Worm (Caenorhabditis elegans): ENCODE results near the gene C24A8.5.

Gene C24A8.5

DNA sequence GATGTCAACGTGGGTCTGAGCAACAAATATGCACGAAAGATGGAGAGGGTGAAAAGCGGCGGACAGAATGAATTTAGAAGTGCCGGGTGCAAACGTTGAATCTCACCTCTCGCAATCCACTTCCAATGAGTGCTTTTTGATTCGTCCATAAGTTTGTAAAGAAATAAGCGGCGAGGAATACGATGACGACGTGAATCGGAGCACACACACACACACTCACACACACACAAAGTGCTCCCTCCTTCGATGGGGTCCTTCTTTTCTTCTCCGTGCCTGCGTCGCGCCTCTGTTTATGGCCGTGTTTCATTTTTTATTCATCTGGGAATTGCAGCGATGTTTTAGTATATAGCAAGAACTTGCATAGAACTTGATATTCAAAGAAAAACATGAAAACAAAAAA is 31.3 kb downstream of the C24A8.5 start, which contains the start of gene paf-2:
Gene paf-2, minus strand, starts transcription at position 290 of the 400 bp plus-strand sequence.
- TF ChIP-seq lin-32 (GFP tag; optimal IDR thresholded peaks at IDR 0.05), result no peak
- no peak for TF ChIP-seq lsy-2 (tag; optimal IDR thresholded peaks at IDR 0.05)
- TF ChIP-seq pha-4 (tag; optimal IDR thresholded peaks at IDR 0.05), result no peak
- no peak for TF ChIP-seq elt-1 (tag; optimal IDR thresholded peaks at IDR 0.05; ENCODE audit: borderline replicate concordance, insufficient read depth)
- no peak for TF ChIP-seq nhr-237 (tag; optimal IDR thresholded peaks at IDR 0.05)
- TF ChIP-seq nhr-2 (tag; optimal IDR thresholded peaks at IDR 0.05), result no peak
- TF ChIP-seq sptf-1 (tag; optimal IDR thresholded peaks at IDR 0.05), result no peak
- TF ChIP-seq hlh-1 (tag; optimal IDR thresholded peaks at IDR 0.05), result no peak
- TF ChIP-seq ham-2 (GFP tag; optimal IDR thresholded peaks at IDR 0.05), result no peak
- no peak for TF ChIP-seq lin-13 (tag; optimal IDR thresholded peaks at IDR 0.05)
- no peak for TF ChIP-seq M03D4.4 (tag; optimal IDR thresholded peaks at IDR 0.05)
- TF ChIP-seq blmp-1 (tag; optimal IDR thresholded peaks at IDR 0.05), result no peak

DNA sequence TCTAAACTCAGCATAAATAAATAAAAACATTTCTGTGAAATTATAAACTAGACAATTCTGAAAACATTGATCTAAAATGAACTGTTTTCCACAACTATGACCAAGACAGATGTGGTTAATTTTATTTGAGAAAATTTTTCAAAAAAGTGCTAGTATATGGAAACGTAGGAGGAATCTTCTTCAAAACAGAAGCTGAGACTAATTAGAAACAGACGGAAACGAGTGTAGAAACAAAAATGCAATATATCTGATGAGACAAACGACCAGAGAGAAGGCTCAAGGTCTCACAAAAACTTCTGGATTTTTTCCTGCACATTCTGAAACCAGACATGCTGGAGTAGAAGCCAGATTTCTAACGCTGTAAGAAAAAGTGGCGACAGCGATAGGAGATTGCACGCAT is 32.8 kb downstream of the C24A8.5 start:
- TF ChIP-seq unc-62 (GFP tag; optimal IDR thresholded peaks at IDR 0.05), result no peak
- TF ChIP-seq tbx-8 (GFP tag; optimal IDR thresholded peaks at IDR 0.05), result no peak
- TF ChIP-seq unc-39 (tag; optimal IDR thresholded peaks at IDR 0.05), result no peak
- TF ChIP-seq sem-2 (GFP tag; optimal IDR thresholded peaks at IDR 0.05), result no peak
- no peak for TF ChIP-seq ceh-83 (GFP tag; optimal IDR thresholded peaks at IDR 0.05)
- TF ChIP-seq M03D4.4 (tag; optimal IDR thresholded peaks at IDR 0.05), result no peak
- TF ChIP-seq bed-3 (GFP tag; optimal IDR thresholded peaks at IDR 0.05), result no peak
- TF ChIP-seq ham-2 (GFP tag; optimal IDR thresholded peaks at IDR 0.05), result no peak
- no peak for TF ChIP-seq nhr-12 (tag; optimal IDR thresholded peaks at IDR 0.05)
- TF ChIP-seq ceh-39 (tag; optimal IDR thresholded peaks at IDR 0.05), result no peak
- no peak for TF ChIP-seq lin-32 (GFP tag; optimal IDR thresholded peaks at IDR 0.05)
- TF ChIP-seq pha-4 (tag; optimal IDR thresholded peaks at IDR 0.05), result no peak
- TF ChIP-seq elt-3 (tag; optimal IDR thresholded peaks at IDR 0.05), result no peak
- no peak for TF ChIP-seq snpc-4 (tag; optimal IDR thresholded peaks at IDR 0.05)
- no peak for TF ChIP-seq drap-1 (GFP tag; optimal IDR thresholded peaks at IDR 0.05)
- no peak for TF ChIP-seq mls-2 (tag; optimal IDR thresholded peaks at IDR 0.05)
- TF ChIP-seq nhr-76 (tag; optimal IDR thresholded peaks at IDR 0.05), result no peak
- no peak for TF ChIP-seq ces-1 (GFP tag; optimal IDR thresholded peaks at IDR 0.05)
- TF ChIP-seq ztf-11 (tag; optimal IDR thresholded peaks at IDR 0.05), result no peak

DNA sequence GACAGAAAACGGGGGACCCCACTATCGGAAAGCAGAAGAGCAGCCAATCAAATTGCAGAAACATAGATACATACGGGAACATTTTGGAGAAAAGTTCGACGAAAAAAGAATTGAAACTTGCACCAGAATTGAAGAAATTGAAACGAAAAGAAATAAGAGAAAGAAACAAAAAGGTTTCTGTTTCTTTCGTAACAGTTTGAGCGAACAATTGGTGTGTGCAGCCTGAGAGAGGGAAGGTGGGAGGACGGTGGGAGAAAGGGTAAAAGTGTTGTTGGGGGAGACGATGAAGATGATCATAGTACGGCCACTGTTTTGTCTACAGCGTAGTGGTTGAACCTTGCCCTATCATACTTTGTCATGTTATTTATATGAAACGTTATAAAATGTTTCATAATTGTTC is 33.8 kb downstream of the C24A8.5 start:
- TF ChIP-seq hlh-1 (tag; optimal IDR thresholded peaks at IDR 0.05) (peak; percentile 63), ceh-83 (GFP tag; optimal IDR thresholded peaks at IDR 0.05) (peak; percentile 37), lin-32 (GFP tag; optimal IDR thresholded peaks at IDR 0.05) (no peak)

DNA sequence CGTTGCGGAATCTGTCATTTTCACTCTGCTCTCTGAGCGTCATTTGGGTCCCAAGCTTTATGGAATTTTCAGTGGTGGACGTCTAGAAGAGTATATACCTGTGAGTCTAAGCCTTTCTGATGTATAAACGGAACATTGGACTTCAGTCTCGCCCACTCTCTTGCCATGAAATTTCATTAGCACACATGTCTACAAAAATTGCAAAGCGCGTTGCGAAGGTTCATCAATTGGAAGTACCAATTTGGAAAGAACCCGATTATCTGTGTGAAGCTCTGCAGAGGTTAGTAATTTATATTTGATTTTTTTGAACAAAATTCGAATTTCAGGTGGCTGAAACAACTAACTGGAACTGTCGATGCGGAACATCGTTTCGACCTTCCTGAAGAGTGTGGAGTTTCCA is 38.9 kb downstream of the C24A8.5 start:
- no peak for TF ChIP-seq ces-1 (GFP tag; optimal IDR thresholded peaks at IDR 0.05)
- no peak for TF ChIP-seq ceh-83 (GFP tag; optimal IDR thresholded peaks at IDR 0.05)
- TF ChIP-seq bed-3 (GFP tag; optimal IDR thresholded peaks at IDR 0.05), result no peak
- no peak for TF ChIP-seq nhr-2 (tag; optimal IDR thresholded peaks at IDR 0.05)
- no peak for TF ChIP-seq unc-120 (tag; optimal IDR thresholded peaks at IDR 0.05; ENCODE audit: poor library complexity, severe bottlenecking)
- no peak for TF ChIP-seq tbx-8 (GFP tag; optimal IDR thresholded peaks at IDR 0.05)
- no peak for TF ChIP-seq zip-8 (tag; optimal IDR thresholded peaks at IDR 0.05)
- no peak for TF ChIP-seq nhr-237 (tag; optimal IDR thresholded peaks at IDR 0.05)
- no peak for TF ChIP-seq snpc-4 (tag; optimal IDR thresholded peaks at IDR 0.05)
- TF ChIP-seq elt-3 (tag; optimal IDR thresholded peaks at IDR 0.05), result no peak
- TF ChIP-seq nhr-12 (tag; optimal IDR thresholded peaks at IDR 0.05), result no peak
- TF ChIP-seq hlh-1 (tag; optimal IDR thresholded peaks at IDR 0.05), result no peak
- TF ChIP-seq lsy-2 (tag; optimal IDR thresholded peaks at IDR 0.05), result no peak

DNA sequence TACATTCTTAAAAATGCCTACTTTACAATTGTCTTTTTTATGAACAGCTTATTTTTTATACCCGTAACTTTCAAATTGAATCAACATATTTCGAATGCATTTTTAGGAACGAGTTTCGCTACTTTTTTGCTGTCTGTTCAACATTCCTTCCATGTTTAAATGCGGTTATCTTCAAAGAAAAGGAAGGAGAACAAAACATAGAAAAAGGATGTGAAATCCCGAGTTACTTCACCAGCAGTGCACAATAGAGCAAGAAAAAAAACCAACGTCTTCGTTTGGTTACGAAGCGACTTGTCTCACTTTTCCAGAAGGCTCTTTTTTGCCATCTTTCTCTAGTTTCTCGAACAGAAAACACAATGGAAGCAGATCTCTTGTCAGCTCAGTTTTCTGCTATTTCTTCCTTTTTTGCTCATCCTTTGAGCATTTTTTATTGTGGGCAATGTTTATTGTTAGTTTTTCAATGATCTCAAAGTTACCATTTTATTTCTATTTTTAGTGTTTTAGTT is 43.0 kb downstream of the C24A8.5 start, which contains the start of gene cka-2:
Gene cka-2, plus strand, starts transcription at position 456 of the 506 bp plus-strand sequence.
- TF ChIP-seq sem-2 (GFP tag; optimal IDR thresholded peaks at IDR 0.05) (no peak), ces-1 (GFP tag; optimal IDR thresholded peaks at IDR 0.05) (peak; percentile 34)

DNA sequence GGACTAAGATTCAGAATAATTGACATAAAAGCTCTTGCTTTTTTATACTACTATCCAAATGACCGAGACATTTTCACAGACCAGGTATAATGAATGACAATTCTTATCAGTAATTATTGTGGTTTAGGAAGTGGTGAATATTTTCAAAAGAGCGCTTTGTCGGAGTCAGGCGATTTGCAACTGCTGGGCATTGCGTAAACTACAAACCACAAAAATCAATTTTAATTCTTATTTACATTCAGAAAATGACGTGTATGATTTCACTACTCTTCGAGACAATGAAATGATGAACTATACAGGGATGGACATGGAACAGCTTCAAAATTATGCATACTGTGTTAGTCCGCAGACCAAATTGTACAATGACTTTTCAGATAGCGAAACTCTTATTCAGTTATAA is 44.2 kb downstream of the C24A8.5 start:
- TF ChIP-seq ceh-83 (GFP tag; optimal IDR thresholded peaks at IDR 0.05) (no peak), drap-1 (GFP tag; optimal IDR thresholded peaks at IDR 0.05) (no peak), sem-2 (GFP tag; optimal IDR thresholded peaks at IDR 0.05) (no peak), lin-32 (GFP tag; optimal IDR thresholded peaks at IDR 0.05) (no peak), bed-3 (GFP tag; optimal IDR thresholded peaks at IDR 0.05) (no peak), unc-39 (tag; optimal IDR thresholded peaks at IDR 0.05) (no peak)

All from whole organism, mixed stage, embryonic.